Worm (Caenorhabditis elegans): ENCODE measurements around the gene pie-1.

pie-1 gene

DNA sequence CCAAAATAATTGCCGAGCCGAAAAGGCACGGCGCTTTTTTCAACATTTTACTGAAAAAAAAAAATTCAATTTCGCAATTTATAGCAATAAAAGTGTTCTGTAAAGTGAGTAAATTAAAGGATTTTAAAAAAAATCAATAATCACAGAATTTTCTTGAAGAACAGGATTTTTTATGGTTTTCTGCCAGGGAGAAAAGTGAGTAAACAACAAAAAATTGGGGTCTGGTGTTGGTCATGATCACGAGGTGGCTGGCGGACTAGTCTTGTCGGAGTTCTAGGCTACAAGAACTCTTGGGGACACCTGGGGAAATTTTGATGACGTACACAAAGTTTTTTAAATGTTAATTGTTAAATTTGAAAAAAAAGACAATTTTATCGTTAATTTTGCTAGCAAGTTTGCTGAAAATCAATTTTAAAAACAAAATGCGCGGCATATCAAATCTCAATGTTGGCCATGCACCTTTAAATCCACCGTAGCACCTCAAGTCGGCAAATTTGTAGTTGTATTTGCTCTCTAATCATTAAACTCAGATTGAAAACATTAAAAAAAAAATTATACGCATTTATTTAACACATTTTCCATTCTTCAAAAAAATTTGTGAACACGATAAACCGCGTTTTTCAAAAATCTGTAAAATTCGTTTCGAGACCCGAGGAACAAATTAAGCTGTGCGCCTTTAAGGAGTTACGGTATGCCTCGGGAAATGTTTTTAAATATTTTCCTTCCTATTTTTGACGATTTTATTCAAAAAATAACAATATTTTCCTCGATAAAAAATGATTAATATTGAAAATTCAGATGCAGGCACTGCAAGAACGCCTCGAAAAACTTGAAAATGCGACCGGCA lies 30.3 kb downstream of the pie-1 start, which contains the start of the genes scav-3 and Y49E10.21 (continued):
- no peak for TF ChIP-seq cebp-1 (GFP tag; IDR thresholded peaks at IDR 0.05)
- TF ChIP-seq cebp-1 (tag; optimal IDR thresholded peaks at IDR 0.05), result peak; percentile 51
- TF ChIP-seq F57C9.4 (tag; optimal IDR thresholded peaks at IDR 0.05), result no peak
- TF ChIP-seq bed-1 (GFP tag; IDR thresholded peaks at IDR 0.05), result no peak
- TF ChIP-seq madf-3 (GFP tag; IDR thresholded peaks at IDR 0.05), result no peak
- no peak for TF ChIP-seq ceh-79 (tag; optimal IDR thresholded peaks at IDR 0.05)
- peak; percentile 91 for TF ChIP-seq madf-6 (GFP tag; IDR thresholded peaks at IDR 0.05)
- no peak for TF ChIP-seq nfyb-1 (GFP tag; IDR thresholded peaks at IDR 0.05)
- TF ChIP-seq efl-1 (GFP tag; optimal IDR thresholded peaks at IDR 0.05), result peak; percentile 61
- peak; percentile 94 for TF ChIP-seq F33H1.4 (GFP tag; IDR thresholded peaks at IDR 0.05)
- TF ChIP-seq die-1 (tag; optimal IDR thresholded peaks at IDR 0.05), result no peak
- 0 out of 2 replicates have a peak, but pooled peaks have one; percentile 36 for TF ChIP-seq Y95B8A.8 (GFP tag; IDR thresholded peaks at IDR 0.05)
- no peak for TF ChIP-seq unc-130 (GFP tag; optimal IDR thresholded peaks at IDR 0.05)
- TF ChIP-seq snpc-3.4 (tag; optimal IDR thresholded peaks at IDR 0.05), result no peak
- peak; percentile 99 for TF ChIP-seq lsl-1 (GFP tag; optimal IDR thresholded peaks at IDR 0.05)
- peak; percentile 67 for TF ChIP-seq nhr-80 (tag; optimal IDR thresholded peaks at IDR 0.05)
- TF ChIP-seq D2030.7 (GFP tag; IDR thresholded peaks at IDR 0.05), result peak; percentile 57; the same call in 1 of the 2 replicates
- no peak for TF ChIP-seq F39B2.1 (GFP tag; IDR thresholded peaks at IDR 0.05)
- no peak for TF ChIP-seq zfh-2 (GFP tag; conservative IDR thresholded peaks at IDR 0.05)
- no peak for TF ChIP-seq somi-1 (GFP tag; optimal IDR thresholded peaks at IDR 0.05)
- TF ChIP-seq ztf-28 (GFP tag; IDR thresholded peaks at IDR 0.05), result no peak
- TF ChIP-seq B0336.3 (GFP tag; IDR thresholded peaks at IDR 0.05), result no peak
- peak; percentile 67; the same call in 1 of the 2 replicates for TF ChIP-seq ceh-91 (GFP tag; IDR thresholded peaks at IDR 0.05)
- TF ChIP-seq C06A6.2 (GFP tag; conservative IDR thresholded peaks at IDR 0.05), result no peak
- TF ChIP-seq tlf-1 (GFP tag; optimal IDR thresholded peaks at IDR 0.05), result peak; percentile 11
- peak; percentile 78 for TF ChIP-seq madf-8 (GFP tag; conservative IDR thresholded peaks at IDR 0.05)
- no peak for TF ChIP-seq nhr-179 (tag; optimal IDR thresholded peaks at IDR 0.05)
- no peak for TF ChIP-seq ccch-3 (GFP tag; optimal IDR thresholded peaks at IDR 0.05)
- peak; percentile 24 for TF ChIP-seq athp-1 (tag; optimal IDR thresholded peaks at IDR 0.05)
- TF ChIP-seq let-526 (GFP tag; IDR thresholded peaks at IDR 0.05), result no peak
- TF ChIP-seq xnd-1 (tag; optimal IDR thresholded peaks at IDR 0.05), result peak; percentile 98
- TF ChIP-seq tbx-9 (tag; optimal IDR thresholded peaks at IDR 0.05; ENCODE audit: borderline replicate concordance), result no peak
- no peak for TF ChIP-seq F57A8.1 (GFP tag; optimal IDR thresholded peaks at IDR 0.05)
- TF ChIP-seq pbrm-1 (GFP tag; IDR thresholded peaks at IDR 0.05), result 0 out of 2 replicates have a peak, but pooled peaks have one; percentile 11

ce11 chrIII:12458970-12459369 lies 32.3 kb downstream of the pie-1 start:
- TF ChIP-seq snpc-1.3 (tag; optimal IDR thresholded peaks at IDR 0.05; ENCODE audit: insufficient read depth) (no peak), mxl-1 (tag; optimal IDR thresholded peaks at IDR 0.05) (no peak), lin-35 (GFP tag; optimal IDR thresholded peaks at IDR 0.05) (no peak), ceh-91 (GFP tag; IDR thresholded peaks at IDR 0.05) (no peak), ZK185.1 (tag; optimal IDR thresholded peaks at IDR 0.05; ENCODE audit: poor library complexity, severe bottlenecking) (no peak), gei-17 (GFP tag; optimal IDR thresholded peaks at IDR 0.05) (no peak), F55B11.4 (tag; optimal IDR thresholded peaks at IDR 0.05; ENCODE audit: borderline replicate concordance, insufficient read depth) (no peak), zfh-2 (GFP tag; conservative IDR thresholded peaks at IDR 0.05) (no peak), aptf-2 (GFP tag; conservative IDR thresholded peaks at IDR 0.05) (no peak), sptf-2 (GFP tag; optimal IDR thresholded peaks at IDR 0.05) (no peak)
